Fruit fly (Drosophila melanogaster): ENCODE measurements around the gene CG5946.

Gene CG5946

dm6 chr3L:11833296-11833717, 11.2 kb upstream of the CG5946 start, which contains the start of gene CycA (continued):
- TF ChIP-seq Scr (GFP tag; IDR thresholded peaks at IDR 0.05; ENCODE audit: partially characterized antibody) (peak; percentile 84), lab (GFP tag; optimal IDR thresholded peaks at IDR 0.05) (no peak), lilli (GFP tag; optimal IDR thresholded peaks at IDR 0.05) (peak; percentile 0), nerfin-2 (GFP tag; IDR thresholded peaks at IDR 0.05; ENCODE audit: partially characterized antibody) (peak; percentile 54; the same call in 1 of the 2 replicates), bbx (GFP tag; IDR thresholded peaks at IDR 0.05; ENCODE audit: partially characterized antibody) (peak; percentile 89), CG7357 (GFP tag; IDR thresholded peaks at IDR 0.05) (no peak), CG11504 (tag; optimal IDR thresholded peaks at IDR 0.05) (peak; percentile 61), CG7928 (GFP tag; optimal IDR thresholded peaks at IDR 0.05) (no peak), CG3995 (GFP tag; optimal IDR thresholded peaks at IDR 0.05) (peak; percentile 12), cg (GFP tag; optimal IDR thresholded peaks at IDR 0.05) (peak; percentile 93), HLH3B (GFP tag; IDR thresholded peaks at IDR 0.05) (no peak), Hsf (GFP tag; optimal IDR thresholded peaks at IDR 0.05) (no peak), pum (GFP tag; optimal IDR thresholded peaks at IDR 0.05) (no peak), CG3163 (GFP tag; optimal IDR thresholded peaks at IDR 0.05) (peak; percentile 46), CG3847 (GFP tag; IDR thresholded peaks at IDR 0.05) (peak; percentile 72), Meics (GFP tag; optimal IDR thresholded peaks at IDR 0.05) (no peak), CG16813 (GFP tag; IDR thresholded peaks at IDR 0.05; ENCODE audit: partially characterized antibody) (peak; percentile 87), tll (GFP tag; optimal IDR thresholded peaks at IDR 0.05) (peak in 1 of 2 experiments; percentile 82), cato (GFP tag; optimal IDR thresholded peaks at IDR 0.05; ENCODE audit: borderline replicate concordance) (no peak), CG34376 (GFP tag; optimal IDR thresholded peaks at IDR 0.05) (peak; percentile 43), gcm (GFP tag; optimal IDR thresholded peaks at IDR 0.05) (peak; percentile 28), CG2712 (tag; optimal IDR thresholded peaks at IDR 0.05) (peak; percentile 41), sob (GFP tag; IDR thresholded peaks at IDR 0.05) (0 out of 2 replicates have a peak, but pooled peaks have one; percentile 7), ac (GFP tag; optimal IDR thresholded peaks at IDR 0.05) (no peak), CG5180 (GFP tag; optimal IDR thresholded peaks at IDR 0.05) (no peak), pzg (GFP tag; optimal IDR thresholded peaks at IDR 0.05) (peak; percentile 95), CG3726 (GFP tag; IDR thresholded peaks at IDR 0.05) (no peak), kah (GFP tag; optimal IDR thresholded peaks at IDR 0.05) (no peak), Poxn (GFP tag; IDR thresholded peaks at IDR 0.05) (no peak), gsb-n (tag; optimal IDR thresholded peaks at IDR 0.05) (no peak), D19B (GFP tag; optimal IDR thresholded peaks at IDR 0.05) (no peak), zen (tag; optimal IDR thresholded peaks at IDR 0.05) (peak; percentile 29), Gsc (GFP tag; IDR thresholded peaks at IDR 0.05) (no peak), Sin3A (optimal IDR thresholded peaks at IDR 0.05) (peak; percentile 56), CG13296 (GFP tag; optimal IDR thresholded peaks at IDR 0.05) (no peak), MESR4 (GFP tag; optimal IDR thresholded peaks at IDR 0.05) (peak; percentile 64), H15 (GFP tag; IDR thresholded peaks at IDR 0.05) (no peak), run (tag; optimal IDR thresholded peaks at IDR 0.05) (no peak), tin (GFP tag; optimal IDR thresholded peaks at IDR 0.05) (no peak), E2f2 (GFP tag; IDR thresholded peaks at IDR 0.05) (peak; percentile 100), CG30020 (tag; optimal IDR thresholded peaks at IDR 0.05) (peak; percentile 7), CG13624 (GFP tag; optimal IDR thresholded peaks at IDR 0.05) (peak; percentile 31), PHDP (tag; optimal IDR thresholded peaks at IDR 0.05) (peak; percentile 9), crp (GFP tag; optimal IDR thresholded peaks at IDR 0.05) (peak in 1 of 2 experiments; percentile 24), TFAM (GFP tag; optimal IDR thresholded peaks at IDR 0.05) (no peak), Dll (GFP tag; IDR thresholded peaks at IDR 0.05; ENCODE audit: partially characterized antibody) (peak; percentile 86), tna (GFP tag; IDR thresholded peaks at IDR 0.05; ENCODE audit: partially characterized antibody) (peak; percentile 82), ken (GFP tag; IDR thresholded peaks at IDR 0.05) (peak; percentile 44; the same call in 1 of the 3 replicates), ranshi (GFP tag; IDR thresholded peaks at IDR 0.05) (0 out of 2 replicates have a peak, but pooled peaks have one; percentile 2), CG12155 (GFP tag; optimal IDR thresholded peaks at IDR 0.05) (peak; percentile 15)

Data from whole organism, embryonic.